Worm (Caenorhabditis elegans) whole organism, mixed stage, embryonic: ENCODE data around the gene R193.6.

Experiments used
- blmp-1 ChIP-seq: fragments of 150-350 bp; optimal IDR thresholded peaks from 2 replicates; lab custom pipeline; 2014; ENCODE audit warnings: missing biosample characterization, missing genetic modification characterization
- cnd-1 ChIP-seq: fragments of 200-800 bp; sonication (Bioruptor generic); optimal IDR thresholded peaks from 2 replicates; lab custom pipeline; 2018; ENCODE audit warnings: mild to moderate bottlenecking, missing genetic modification characterization, missing compliant biosample characterization
- elt-1 ChIP-seq: sonication (generic microtip); optimal IDR thresholded peaks from 2 replicates; lab custom pipeline; 2017; ENCODE audit warnings: missing genetic modification characterization, mild to moderate bottlenecking, missing compliant biosample characterization, antibody characterized with exemption, moderate library complexity, borderline replicate concordance; ENCODE audit not compliant: insufficient read depth
- elt-3 ChIP-seq: fragments of 150-350 bp; optimal IDR thresholded peaks from 2 replicates; lab custom pipeline; 2014; ENCODE audit warnings: missing biosample characterization, missing genetic modification characterization
- hlh-1 ChIP-seq: fragments of 150-350 bp; optimal IDR thresholded peaks from 2 replicates; lab custom pipeline; 2014; ENCODE audit warnings: missing biosample characterization, missing genetic modification reagents, missing genetic modification characterization
- lsy-2 ChIP-seq: fragments of 150-350 bp; optimal IDR thresholded peaks from 2 replicates; lab custom pipeline; 2014; ENCODE audit warnings: missing biosample characterization, missing genetic modification characterization
- mep-1 ChIP-seq: fragments of 150-350 bp; optimal IDR thresholded peaks from 2 replicates; lab custom pipeline; 2017; ENCODE audit warnings: missing biosample characterization, missing genetic modification reagents, missing genetic modification characterization, inconsistent platforms
- nhr-237 ChIP-seq: fragments of 150-350 bp; optimal IDR thresholded peaks from 2 replicates; lab custom pipeline; 2014; ENCODE audit warnings: missing biosample characterization, missing genetic modification characterization
- pha-4 ChIP-seq: fragments of 150-350 bp; optimal IDR thresholded peaks from 2 replicates; lab custom pipeline; 2018; ENCODE audit warnings: missing biosample characterization, missing genetic modification reagents, missing genetic modification characterization
- snpc-4 ChIP-seq: fragments of 150-350 bp; optimal IDR thresholded peaks from 2 replicates; lab custom pipeline; 2014; ENCODE audit warnings: missing biosample characterization, missing genetic modification characterization
- tbx-8 ChIP-seq: fragments of 200-800 bp; sonication (Bioruptor generic); optimal IDR thresholded peaks from 2 replicates; lab custom pipeline; 2018; ENCODE audit warnings: mild to moderate bottlenecking, missing genetic modification characterization, moderate library complexity, missing compliant biosample characterization
- unc-39 ChIP-seq: fragments of 150-350 bp; optimal IDR thresholded peaks from 2 replicates; lab custom pipeline; 2014; ENCODE audit warnings: missing biosample characterization, missing genetic modification characterization
- unc-62 ChIP-seq: fragments of 150-350 bp; optimal IDR thresholded peaks from 2 replicates; lab custom pipeline; 2014; ENCODE audit warnings: missing biosample characterization, missing genetic modification reagents, missing genetic modification characterization

DNA sequence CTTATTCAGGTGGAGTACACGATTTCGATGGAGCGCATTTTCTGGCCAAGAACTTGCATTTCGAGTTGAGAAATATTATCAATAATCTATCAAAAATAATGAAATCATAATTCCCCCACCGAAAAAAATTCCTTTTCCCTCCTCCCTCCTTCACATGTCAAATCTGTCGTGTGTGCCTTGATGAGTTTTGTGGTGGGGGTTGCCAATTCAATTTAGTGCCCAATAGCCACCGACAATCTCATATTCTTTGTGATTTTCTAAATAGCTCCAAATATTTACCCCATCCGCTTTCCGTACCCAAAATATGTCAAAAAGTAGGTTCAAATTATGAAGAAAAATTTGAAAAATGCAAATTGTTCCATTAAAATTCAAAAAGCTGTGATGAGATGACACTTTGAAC, 13.4 kb downstream of the R193.6 start, which contains the start of gene tmc-1:
- TF ChIP-seq hlh-1 (tag; lab: Kevin White, UChicago) (no peak), snpc-4 (tag; lab: Kevin White, UChicago) (no peak), nhr-237 (no peak), cnd-1 (tag; lab: Kevin White, UChicago) (no peak), pha-4 (tag; lab: Kevin White, UChicago) (no peak), unc-62 (GFP tag; lab: Kevin White, UChicago) (no peak), elt-1 (tag; lab: Kevin White, UChicago) (no peak), blmp-1 (tag; lab: Kevin White, UChicago) (no peak), lsy-2 (tag; lab: Kevin White, UChicago) (no peak), unc-39 (no peak), mep-1 (tag; lab: Kevin White, UChicago) (no peak), tbx-8 (no peak), elt-3 (no peak)
